Worm (Caenorhabditis elegans): ENCODE data around the gene clec-144.

The clec-144 gene

ce11 chrII:11849572-11849971 lies 17.2 kb upstream of the clec-144 start (continued):
- TF ChIP-seq sup-37 (GFP tag; optimal IDR thresholded peaks at IDR 0.05) (no peak), nhr-71 (tag; optimal IDR thresholded peaks at IDR 0.05) (peak; percentile 10), mep-1 (tag; optimal IDR thresholded peaks at IDR 0.05) (no peak), isw-1 (GFP tag; IDR thresholded peaks at IDR 0.05) (no peak), pqm-1 (tag; optimal IDR thresholded peaks at IDR 0.05) (no peak), dpl-1 (GFP tag; optimal IDR thresholded peaks at IDR 0.05) (no peak), xbp-1 (tag; optimal IDR thresholded peaks at IDR 0.05) (no peak), hlh-4 (tag; optimal IDR thresholded peaks at IDR 0.05) (no peak), nhr-19 (GFP tag; conservative IDR thresholded peaks at IDR 0.05) (no peak), grh-1 (GFP tag; IDR thresholded peaks at IDR 0.05) (no peak), C04F5.9 (tag; optimal IDR thresholded peaks at IDR 0.05) (no peak), aha-1 (tag; optimal IDR thresholded peaks at IDR 0.05) (no peak), Y116A8C.19 (tag; optimal IDR thresholded peaks at IDR 0.05; ENCODE audit: borderline replicate concordance) (no peak), elt-3 (tag; optimal IDR thresholded peaks at IDR 0.05) (peak in 3 of 6 experiments; percentile 26 to 52 (median 26)), snu-23 (GFP tag; optimal IDR thresholded peaks at IDR 0.05) (no peak), fkh-10 (GFP tag; optimal IDR thresholded peaks at IDR 0.05) (no peak), hpl-2 (GFP tag; optimal IDR thresholded peaks at IDR 0.05) (no peak), lin-13 (GFP tag; optimal IDR thresholded peaks at IDR 0.05) (no peak)

DNA sequence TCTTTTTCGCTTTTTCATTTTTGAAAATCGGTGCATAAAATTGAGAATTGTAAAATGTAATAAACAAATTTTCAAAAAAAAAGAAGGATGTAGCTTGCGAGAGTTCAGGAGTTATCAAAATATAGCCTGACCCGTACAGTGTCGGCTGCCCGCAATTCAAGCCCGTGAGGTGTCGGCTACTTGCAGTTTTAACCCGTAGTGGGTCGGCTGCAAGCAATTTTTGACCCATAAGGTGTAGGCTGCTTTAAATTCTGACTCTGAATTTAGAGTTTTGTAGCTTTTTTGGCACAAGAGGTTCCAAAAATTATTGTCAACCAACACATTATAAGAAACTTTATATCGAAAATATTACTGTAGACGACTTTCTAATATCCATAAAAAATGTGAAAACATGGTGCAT lies 13.6 kb upstream of the clec-144 start:
- TF ChIP-seq snpc-4 (tag; optimal IDR thresholded peaks at IDR 0.05) (no peak), nhr-77 (tag; optimal IDR thresholded peaks at IDR 0.05) (no peak), ama-1 (optimal IDR thresholded peaks at IDR 0.05) (peak; percentile 35), hlh-4 (tag; optimal IDR thresholded peaks at IDR 0.05) (no peak), C04F5.9 (tag; optimal IDR thresholded peaks at IDR 0.05) (no peak), dsc-1 (tag; optimal IDR thresholded peaks at IDR 0.05) (no peak), elt-3 (tag; optimal IDR thresholded peaks at IDR 0.05) (peak in 1 of 6 experiments; percentile 43), nhr-47 (tag; optimal IDR thresholded peaks at IDR 0.05) (peak; percentile 3), unc-62 (GFP tag; optimal IDR thresholded peaks at IDR 0.05) (no peak), nhr-12 (tag; optimal IDR thresholded peaks at IDR 0.05) (no peak), lin-14 (GFP tag; optimal IDR thresholded peaks at IDR 0.05) (no peak), vab-15 (tag; optimal IDR thresholded peaks at IDR 0.05) (no peak), nhr-19 (GFP tag; conservative IDR thresholded peaks at IDR 0.05) (no peak)

- TF ChIP-seq grh-1 (GFP tag; IDR thresholded peaks at IDR 0.05) (no peak), aly-2 (tag; optimal IDR thresholded peaks at IDR 0.05) (no peak), efl-3 (GFP tag; optimal IDR thresholded peaks at IDR 0.05) (no peak), tlp-1 (tag; optimal IDR thresholded peaks at IDR 0.05) (no peak)
These were observed 12.6 kb upstream of the clec-144 start for ce11 chrII:11844984-11845383.

ce11 chrII:11844072-11844471 lies 11.7 kb upstream of the clec-144 start:
- TF ChIP-seq elt-3 (tag; optimal IDR thresholded peaks at IDR 0.05) (no peak), zag-1 (tag; optimal IDR thresholded peaks at IDR 0.05) (no peak), nhr-12 (tag; optimal IDR thresholded peaks at IDR 0.05) (no peak), snpc-4 (tag; optimal IDR thresholded peaks at IDR 0.05) (no peak), sup-37 (GFP tag; optimal IDR thresholded peaks at IDR 0.05) (no peak), elt-2 (tag; optimal IDR thresholded peaks at IDR 0.05) (no peak), Y116A8C.19 (tag; optimal IDR thresholded peaks at IDR 0.05; ENCODE audit: borderline replicate concordance) (no peak), egl-27 (tag; optimal IDR thresholded peaks at IDR 0.05) (no peak)

ce11 chrII:11843441-11843840 lies 11.1 kb upstream of the clec-144 start:
- TF ChIP-seq nhr-71 (tag; optimal IDR thresholded peaks at IDR 0.05) (peak; percentile 7), blmp-1 (tag; optimal IDR thresholded peaks at IDR 0.05) (peak; percentile 46), nhr-85 (tag) (peak; percentile 69), nhr-20 (tag; optimal IDR thresholded peaks at IDR 0.05) (no peak), ces-1 (GFP tag; optimal IDR thresholded peaks at IDR 0.05) (no peak)
